Fruit fly (Drosophila melanogaster): Measurements from ENCODE around the gene CG17803.

- TF ChIP-seq h (GFP tag; optimal IDR thresholded peaks at IDR 0.05), result no peak
- TF ChIP-seq Abd-B (GFP tag; optimal IDR thresholded peaks at IDR 0.05), result no peak
- no peak for TF ChIP-seq Jra (GFP tag; optimal IDR thresholded peaks at IDR 0.05)
- TF ChIP-seq dsf (GFP tag; optimal IDR thresholded peaks at IDR 0.05; ENCODE audit: borderline replicate concordance), result no peak
- TF ChIP-seq CG9705 (GFP tag; optimal IDR thresholded peaks at IDR 0.05), result no peak
- no peak for TF ChIP-seq br (GFP tag; optimal IDR thresholded peaks at IDR 0.05)
- no peak for TF ChIP-seq dmrt93B (GFP tag; optimal IDR thresholded peaks at IDR 0.05)
- no peak for TF ChIP-seq fru (GFP tag; optimal IDR thresholded peaks at IDR 0.05)
Measured at dm6 chr3R:17783144-17783543, 18.2 kb downstream of the CG17803 start.

Data from whole organism, wandering third instar larva.